Fruit fly (Drosophila melanogaster) whole organism, embryonic: ENCODE measurements around the gene Nin.

Experiments used
- Camta ChIP-seq: fragments of 200-800 bp; sonication (Bioruptor generic); optimal IDR thresholded peaks from 2 replicates; lab custom pipeline; 2016; ENCODE audit warnings: missing biosample characterization, missing genetic modification characterization
- disco-r ChIP-seq: fragments of 200-800 bp; sonication (Bioruptor generic); optimal IDR thresholded peaks from 2 replicates; lab custom pipeline; 2016; ENCODE audit warnings: missing biosample characterization, missing genetic modification characterization

dm6 chr2L:5299628-5299986 lies 21.3 kb upstream of the Nin start:
- no peak for TF ChIP-seq Camta (GFP tag; lab: Kevin White, UChicago)
- TF ChIP-seq disco-r (GFP tag; lab: Kevin White, UChicago), result no peak
